Worm (Caenorhabditis elegans) whole organism, L4 larva: ENCODE results near the gene srx-31.

Experiments
- F10B5.3 ChIP-seq: sonication (generic microtip); optimal IDR thresholded peaks from 2 replicates; lab custom pipeline; 2016; ENCODE audit warnings: mild to moderate bottlenecking, missing genetic modification characterization, missing compliant biosample characterization
- F26F4.8 ChIP-seq: fragments of 200-800 bp; sonication (Bioruptor generic); conservative IDR thresholded peaks from 2 replicates; pipeline ENCODE4 v1.3.6; 2022; ENCODE audit warnings: missing genetic modification characterization, missing compliant biosample characterization
- F44E2.7 ChIP-seq: fragments of 200-800 bp; sonication (Bioruptor generic); IDR thresholded peaks from 2 replicates; pipeline ENCODE4 v2.1.2; 2022; ENCODE audit warnings: missing genetic modification characterization, missing compliant biosample characterization
- F49E8.2 ChIP-seq: sonication (generic microtip); optimal IDR thresholded peaks from 2 replicates; lab custom pipeline; 2016; ENCODE audit warnings: missing compliant biosample characterization, mild to moderate bottlenecking, missing genetic modification characterization, borderline replicate concordance
- R02D3.7 ChIP-seq: fragments of 150-350 bp; sonication (generic microtip); optimal IDR thresholded peaks from 3 replicates; lab custom pipeline; 2014; ENCODE audit warnings: missing biosample characterization, missing genetic modification characterization
- T20F7.1 ChIP-seq: fragments of 200-800 bp; sonication (Bioruptor generic); optimal IDR thresholded peaks from 2 replicates; lab custom pipeline; 2018; ENCODE audit warnings: mild to moderate bottlenecking, missing genetic modification characterization, missing compliant biosample characterization
- Y5F2A.4 ChIP-seq: fragments of 200-800 bp; sonication (Bioruptor generic); optimal IDR thresholded peaks from 2 replicates; lab custom pipeline; 2018; ENCODE audit warnings: mild to moderate bottlenecking, missing genetic modification characterization, missing compliant biosample characterization
- Y75B8A.6 ChIP-seq: fragments of 200-800 bp; sonication (Bioruptor generic); IDR thresholded peaks from 2 replicates; pipeline ENCODE4 v1.3.6; 2022; ENCODE audit warnings: missing genetic modification reagents, missing genetic modification characterization, missing compliant biosample characterization
- ZK337.2 ChIP-seq: fragments of 200-800 bp; sonication (Bioruptor generic); IDR thresholded peaks from 2 replicates; pipeline ENCODE4 v1.3.6; 2022; ENCODE audit warnings: missing genetic modification reagents, missing genetic modification characterization, missing compliant biosample characterization
- ZK546.5 ChIP-seq, 2 experiments: sonication (generic microtip); optimal IDR thresholded peaks; 2 replicates each; lab custom pipeline; 2017; ENCODE audit warnings: missing biosample characterization in 2 of 2, missing genetic modification characterization in 2 of 2
- aha-1 ChIP-seq: fragments of 150-350 bp; peaks from one replicate; lab custom pipeline; 2014; ENCODE audit warnings: missing biosample characterization, missing genetic modification characterization
- arid-1 ChIP-seq: fragments of 200-800 bp; sonication (Bioruptor generic); conservative IDR thresholded peaks from 2 replicates; pipeline ENCODE4 v1.3.6; 2022; ENCODE audit warnings: missing genetic modification reagents, missing genetic modification characterization, missing compliant biosample characterization
- ceh-28 ChIP-seq: fragments of 150-350 bp; optimal IDR thresholded peaks from 2 replicates; lab custom pipeline; 2014; ENCODE audit warnings: missing biosample characterization, missing genetic modification reagents, missing genetic modification characterization
- ceh-32 ChIP-seq: sonication (generic microtip); optimal IDR thresholded peaks from 2 replicates; lab custom pipeline; 2016; ENCODE audit warnings: mild to moderate bottlenecking, missing genetic modification characterization, missing compliant biosample characterization; ENCODE audit not compliant: poor library complexity
- ceh-44 ChIP-seq: fragments of 200-800 bp; sonication (Bioruptor generic); IDR thresholded peaks from 2 replicates; pipeline ENCODE4 v1.3.6; 2022; ENCODE audit warnings: missing genetic modification reagents, missing genetic modification characterization, missing compliant biosample characterization
- ceh-82 ChIP-seq: sonication (generic microtip); optimal IDR thresholded peaks from 2 replicates; lab custom pipeline; 2017; ENCODE audit warnings: missing biosample characterization, missing genetic modification characterization
- cey-2 ChIP-seq: sonication (generic microtip); optimal IDR thresholded peaks from 3 replicates; lab custom pipeline; 2017; ENCODE audit warnings: missing genetic modification characterization, mild to moderate bottlenecking, missing compliant biosample characterization, antibody characterized with exemption, borderline replicate concordance; ENCODE audit not compliant: insufficient read depth
- ctbp-1 ChIP-seq: fragments of 200-800 bp; sonication (Bioruptor generic); IDR thresholded peaks from 2 replicates; pipeline ENCODE4 v1.3.6; 2022; ENCODE audit warnings: missing genetic modification reagents, missing genetic modification characterization, missing compliant biosample characterization
- daf-12 ChIP-seq: fragments of 150-350 bp; optimal IDR thresholded peaks from 2 replicates; lab custom pipeline; 2014; ENCODE audit warnings: missing biosample characterization, missing genetic modification reagents, missing genetic modification characterization
- daf-19 ChIP-seq: fragments of 200-800 bp; sonication (Bioruptor generic); conservative IDR thresholded peaks from 2 replicates; pipeline ENCODE4 v1.3.6; 2022; ENCODE audit warnings: missing genetic modification characterization, missing compliant biosample characterization
- dve-1 ChIP-seq: sonication (generic microtip); optimal IDR thresholded peaks from 2 replicates; lab custom pipeline; 2017; ENCODE audit warnings: antibody characterized with exemption, mild to moderate bottlenecking, missing genetic modification characterization, missing compliant biosample characterization; ENCODE audit not compliant: insufficient read depth
- fos-1 ChIP-seq: fragments of 150-350 bp; optimal IDR thresholded peaks from 2 replicates; lab custom pipeline; 2014; ENCODE audit warnings: missing biosample characterization, missing genetic modification characterization
- hif-1 ChIP-seq, 2 experiments: sonication (generic microtip); optimal IDR thresholded peaks; 2 replicates each; lab custom pipeline; 2016 to 2017; ENCODE audit warnings: missing compliant biosample characterization in 2 of 2, missing genetic modification characterization in 2 of 2, missing genetic modification reagents in 2 of 2, missing genotype in 2 of 2, mild to moderate bottlenecking in 1 of 2
- hlh-11 ChIP-seq: fragments of 200-800 bp; sonication (Bioruptor generic); optimal IDR thresholded peaks from 2 replicates; lab custom pipeline; 2018; ENCODE audit warnings: mild to moderate bottlenecking, missing genetic modification characterization, missing compliant biosample characterization
- lim-7 ChIP-seq: fragments of 200-800 bp; sonication (Bioruptor generic); IDR thresholded peaks from 2 replicates; pipeline ENCODE4 v1.3.6; 2022; ENCODE audit warnings: missing genetic modification characterization, missing compliant biosample characterization
- lin-15B ChIP-seq: fragments of 150-350 bp; sonication (generic microtip); optimal IDR thresholded peaks from 3 replicates; lab custom pipeline; 2014; ENCODE audit warnings: missing biosample characterization, missing genetic modification characterization
- lin-29 ChIP-seq: fragments of 200-800 bp; sonication (Bioruptor generic); IDR thresholded peaks from 2 replicates; pipeline ENCODE4 v1.3.6; 2022; ENCODE audit warnings: missing genetic modification reagents, missing genetic modification characterization, missing compliant biosample characterization
- lin-38 ChIP-seq: fragments of 200-800 bp; sonication (Bioruptor generic); IDR thresholded peaks from 2 replicates; pipeline ENCODE4 v1.3.6; 2022; ENCODE audit warnings: missing genetic modification reagents, missing genetic modification characterization, missing compliant biosample characterization
- madf-5 ChIP-seq, 2 experiments: fragments of 200-800 bp; sonication (Bioruptor generic); IDR thresholded peaks; 2 replicates each; pipeline ENCODE4 v1.3.6; 2022; ENCODE audit warnings: missing compliant biosample characterization in 2 of 2, missing genetic modification characterization in 2 of 2
- madf-9 ChIP-seq: fragments of 200-800 bp; sonication (Bioruptor generic); conservative IDR thresholded peaks from 2 replicates; pipeline ENCODE4 v1.3.6; 2022; ENCODE audit warnings: missing genetic modification reagents, missing genetic modification characterization, missing compliant biosample characterization
- mdt-29 ChIP-seq: fragments of 200-800 bp; sonication (Bioruptor generic); IDR thresholded peaks from 2 replicates; pipeline ENCODE4 v1.3.6; 2022; ENCODE audit warnings: missing genetic modification reagents, missing genetic modification characterization, missing compliant biosample characterization
- mes-2 ChIP-seq: sonication (generic microtip); optimal IDR thresholded peaks from 2 replicates; lab custom pipeline; 2016; ENCODE audit warnings: missing genotype, mild to moderate bottlenecking, missing genetic modification characterization, missing compliant biosample characterization; ENCODE audit not compliant: poor library complexity, severe bottlenecking
- mxl-2 ChIP-seq: fragments of 200-800 bp; sonication (Bioruptor generic); conservative IDR thresholded peaks from 2 replicates; pipeline ENCODE4 v1.3.6; 2022; ENCODE audit warnings: missing genetic modification reagents, missing genetic modification characterization, missing compliant biosample characterization
- nhr-11 ChIP-seq: fragments of 150-350 bp; optimal IDR thresholded peaks from 2 replicates; lab custom pipeline; 2014; ENCODE audit warnings: missing biosample characterization, missing genetic modification characterization
- nhr-237 ChIP-seq: sonication (generic microtip); optimal IDR thresholded peaks from 2 replicates; lab custom pipeline; 2017; ENCODE audit warnings: missing biosample characterization, missing genetic modification characterization
- nhr-48 ChIP-seq: sonication (generic microtip); optimal IDR thresholded peaks from 2 replicates; lab custom pipeline; 2016; ENCODE audit warnings: mild to moderate bottlenecking, missing genetic modification characterization, missing compliant biosample characterization
- nhr-76 ChIP-seq: fragments of 150-350 bp; optimal IDR thresholded peaks from 2 replicates; lab custom pipeline; 2014; ENCODE audit warnings: missing biosample characterization, missing genetic modification characterization
- pqm-1 ChIP-seq: sonication (generic microtip); optimal IDR thresholded peaks from 2 replicates; lab custom pipeline; 2017; ENCODE audit warnings: missing biosample characterization, missing genetic modification characterization
- rbr-2 ChIP-seq: sonication (generic microtip); optimal IDR thresholded peaks from 2 replicates; lab custom pipeline; 2016; ENCODE audit warnings: missing genotype, missing genetic modification characterization, missing compliant biosample characterization
- saeg-2 ChIP-seq: fragments of 200-800 bp; sonication (Bioruptor generic); IDR thresholded peaks from 2 replicates; pipeline ENCODE4 v1.3.6; 2022; ENCODE audit warnings: missing genetic modification reagents, missing genetic modification characterization, missing compliant biosample characterization
- skn-1 ChIP-seq: fragments of 150-350 bp; optimal IDR thresholded peaks from 2 replicates; lab custom pipeline; 2014; ENCODE audit warnings: missing biosample characterization, missing genetic modification characterization
- snpc-4 ChIP-seq: fragments of 150-350 bp; optimal IDR thresholded peaks from 2 replicates; lab custom pipeline; 2014; ENCODE audit warnings: missing biosample characterization, missing genetic modification characterization
- tra-1 ChIP-seq: fragments of 200-800 bp; sonication (Bioruptor generic); IDR thresholded peaks from 2 replicates; pipeline ENCODE4 v1.3.6; 2022; ENCODE audit warnings: missing genetic modification reagents, missing genetic modification characterization, missing compliant biosample characterization
- unc-130 ChIP-seq: sonication (generic microtip); optimal IDR thresholded peaks from 2 replicates; lab custom pipeline; 2016; ENCODE audit warnings: missing genetic modification reagents, missing genetic modification characterization, missing compliant biosample characterization
- unc-39 ChIP-seq: sonication (generic microtip); optimal IDR thresholded peaks from 2 replicates; lab custom pipeline; 2017; ENCODE audit warnings: missing biosample characterization, missing genetic modification characterization
- vab-7 ChIP-seq: fragments of 200-800 bp; sonication (Bioruptor generic); IDR thresholded peaks from 2 replicates; pipeline ENCODE4 v1.3.6; 2022; ENCODE audit warnings: missing genetic modification reagents, missing genetic modification characterization, missing compliant biosample characterization

Gene srx-31

DNA sequence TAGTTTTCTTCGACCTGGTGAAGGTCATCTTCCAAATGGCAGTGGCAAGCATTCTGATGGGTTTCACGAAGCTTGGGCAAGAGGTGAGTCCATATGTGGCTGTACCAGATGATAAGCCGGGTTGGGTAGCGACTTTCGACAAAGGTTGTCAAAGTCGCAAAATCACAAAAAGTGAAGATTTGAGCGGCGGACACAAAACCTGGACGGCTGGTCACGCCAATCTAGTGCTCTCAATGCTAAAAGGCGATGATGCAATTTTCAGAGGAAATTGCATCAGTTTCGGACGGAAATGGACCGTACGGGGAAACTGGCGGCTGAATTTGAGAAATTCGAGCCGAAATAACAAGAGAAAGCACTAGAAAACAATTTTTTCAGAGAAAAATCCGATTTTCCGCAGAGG is 25.6 kb downstream of the srx-31 start:
- no peak for TF ChIP-seq aha-1 (tag; lab: Kevin White, UChicago)
- TF ChIP-seq mxl-2 (GFP tag; lab: Robert Waterston, UW) = no peak
- no peak for TF ChIP-seq fos-1 (tag; lab: Kevin White, UChicago)
- TF ChIP-seq lin-38 (GFP tag; lab: Robert Waterston, UW) = no peak
- no peak for TF ChIP-seq Y5F2A.4 (GFP tag; lab: Kevin White, UChicago)
- TF ChIP-seq F26F4.8 (GFP tag; lab: Robert Waterston, UW) = no peak
- no peak for TF ChIP-seq F49E8.2
- no peak for TF ChIP-seq R02D3.7 (tag; lab: Kevin White, UChicago)
- TF ChIP-seq nhr-237 (tag; lab: Kevin White, UChicago) = no peak
- TF ChIP-seq ceh-28 = no peak
- no peak for TF ChIP-seq ZK337.2
- no peak for TF ChIP-seq madf-5 (GFP tag; IDR thresholded peaks at IDR 0.05; lab: Robert Waterston, UW)
- no peak for TF ChIP-seq arid-1 (GFP tag; lab: Robert Waterston, UW)
- TF ChIP-seq pqm-1 = no peak
- no peak for TF ChIP-seq dve-1 (tag; lab: Kevin White, UChicago)
- no peak for TF ChIP-seq madf-9 (GFP tag; lab: Robert Waterston, UW)
- no peak for TF ChIP-seq tra-1 (GFP tag; lab: Robert Waterston, UW)
- TF ChIP-seq ceh-44 = no peak

DNA sequence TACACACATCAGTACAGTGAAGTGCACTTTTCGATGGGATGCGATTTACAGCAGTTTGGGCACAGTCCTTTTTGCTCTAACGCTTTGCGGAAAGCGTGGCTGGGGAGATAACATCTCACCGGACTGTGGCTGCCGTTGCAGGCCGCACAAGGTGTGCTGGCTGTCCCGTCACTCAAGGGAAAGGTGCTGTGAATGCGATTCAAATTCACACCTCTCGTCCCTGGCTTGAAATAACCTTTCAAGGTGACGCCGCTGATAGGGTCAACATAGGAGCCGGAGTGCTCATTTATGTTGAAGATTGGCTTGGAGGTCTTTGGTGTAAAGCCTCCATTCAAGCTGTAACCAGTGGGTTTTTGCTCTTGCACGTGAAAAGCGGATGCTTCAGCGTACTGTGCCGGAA is 28.7 kb downstream of the srx-31 start:
- no peak for TF ChIP-seq madf-9 (GFP tag; lab: Robert Waterston, UW)
- peak; percentile 81 for TF ChIP-seq aha-1 (tag; lab: Kevin White, UChicago)

DNA sequence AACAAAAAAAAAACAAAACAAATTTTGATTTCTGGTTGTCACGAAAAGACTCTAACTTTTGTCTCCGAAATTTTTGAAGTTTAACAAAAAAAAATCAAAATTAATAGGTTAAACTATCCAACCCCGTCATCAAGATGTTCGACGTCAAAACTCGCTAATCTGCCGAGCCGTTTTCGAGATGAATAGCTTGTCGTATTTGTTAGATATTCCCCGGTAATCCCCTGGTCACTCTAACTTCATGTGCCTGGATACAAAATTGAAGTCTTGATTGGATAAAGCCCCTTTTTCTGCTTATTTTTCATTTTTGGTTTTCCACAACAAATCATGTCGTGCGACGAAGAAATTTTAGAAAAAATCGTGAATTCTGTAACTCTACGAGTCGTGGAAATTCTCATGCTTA is 40.4 kb downstream of the srx-31 start, which contains the start of gene srab-16:
srab-16 (plus strand) TSS at position 301 of the 400 bp plus-strand sequence.
- no peak for TF ChIP-seq saeg-2 (GFP tag; lab: Robert Waterston, UW)
- no peak for TF ChIP-seq daf-12
- no peak for TF ChIP-seq nhr-11 (tag; lab: Kevin White, UChicago)
- no peak for TF ChIP-seq ceh-82 (tag; lab: Kevin White, UChicago)

DNA sequence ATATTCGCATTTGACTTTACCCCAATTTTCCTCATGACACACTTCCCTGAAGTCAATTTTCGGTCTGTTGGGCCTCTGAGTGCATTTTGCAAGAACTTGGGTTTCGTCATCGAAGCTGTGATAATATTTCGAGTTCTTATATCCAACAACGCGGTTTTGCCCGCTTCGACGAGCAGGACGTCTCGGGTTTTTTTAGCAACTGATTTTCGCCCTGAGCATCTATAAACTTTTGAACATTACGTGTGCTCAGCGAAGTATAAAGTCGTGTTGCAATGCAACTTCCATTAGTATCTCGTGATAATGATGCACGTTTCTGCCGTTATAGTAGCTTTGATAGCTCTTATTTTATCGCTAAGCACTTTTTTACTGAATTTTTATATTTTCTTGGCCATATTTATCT is 42.8 kb downstream of the srx-31 start, which contains the start of gene srbc-60:
srbc-60 (plus strand) TSS at position 301 of the 400 bp plus-strand sequence.
- no peak for TF ChIP-seq unc-130 (GFP tag; lab: Kevin White, UChicago)
- TF ChIP-seq T20F7.1 (GFP tag; lab: Kevin White, UChicago) = no peak
- TF ChIP-seq mdt-29 = no peak
- no peak for TF ChIP-seq unc-39
- no peak for TF ChIP-seq hif-1 (tag; optimal IDR thresholded peaks at IDR 0.05; lab: Kevin White, UChicago)
- TF ChIP-seq skn-1 (tag; lab: Kevin White, UChicago) = no peak
- TF ChIP-seq vab-7 = no peak
- no peak for TF ChIP-seq lim-7
- TF ChIP-seq Y5F2A.4 (GFP tag; lab: Kevin White, UChicago) = no peak

DNA sequence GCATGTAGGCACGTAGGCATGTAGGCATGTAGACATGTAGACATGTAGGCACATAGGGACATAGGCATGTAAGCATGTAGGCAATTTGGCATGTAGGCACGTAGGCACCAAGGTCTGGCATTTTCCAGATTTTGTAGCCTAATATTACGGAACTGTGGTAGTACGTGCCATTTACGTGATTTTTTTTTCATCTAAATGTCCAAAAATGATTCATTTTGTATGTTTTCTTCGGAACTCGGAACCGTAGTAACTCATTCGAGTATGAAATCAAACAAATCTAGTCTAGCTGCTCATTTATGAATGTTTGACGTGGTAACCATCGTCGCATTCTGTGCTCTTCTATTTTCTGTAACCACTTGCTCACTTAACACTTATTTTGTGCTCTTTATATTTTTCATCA is 44.5 kb downstream of the srx-31 start, which contains the start of gene srbc-59:
srbc-59 (plus strand) TSS at position 301 of the 400 bp plus-strand sequence.
- TF ChIP-seq F10B5.3 (tag; lab: Kevin White, UChicago) (no peak), lin-29 (no peak), ceh-32 (tag; lab: Kevin White, UChicago) (no peak), snpc-4 (tag; lab: Kevin White, UChicago) (no peak), ctbp-1 (GFP tag; lab: Robert Waterston, UW) (no peak), mes-2 (tag; lab: Kevin White, UChicago) (no peak), Y5F2A.4 (GFP tag; lab: Kevin White, UChicago) (no peak), lin-15B (tag; lab: Kevin White, UChicago) (no peak), daf-19 (no peak), ZK546.5 (tag; optimal IDR thresholded peaks at IDR 0.05; lab: Kevin White, UChicago) (no peak), skn-1 (tag; lab: Kevin White, UChicago) (no peak), nhr-76 (tag; lab: Kevin White, UChicago) (no peak), rbr-2 (tag; lab: Kevin White, UChicago) (no peak), pqm-1 (no peak), cey-2 (tag; lab: Kevin White, UChicago) (no peak), Y75B8A.6 (no peak), F44E2.7 (GFP tag; lab: Robert Waterston, UW) (no peak), nhr-48 (tag; lab: Kevin White, UChicago) (no peak), hlh-11 (tag; lab: Kevin White, UChicago) (no peak)
- TF ChIP-seq, all 104 proteins: peak for 0
